Worm (Caenorhabditis elegans): Measurements from ENCODE around the gene mig-22.

DNA sequence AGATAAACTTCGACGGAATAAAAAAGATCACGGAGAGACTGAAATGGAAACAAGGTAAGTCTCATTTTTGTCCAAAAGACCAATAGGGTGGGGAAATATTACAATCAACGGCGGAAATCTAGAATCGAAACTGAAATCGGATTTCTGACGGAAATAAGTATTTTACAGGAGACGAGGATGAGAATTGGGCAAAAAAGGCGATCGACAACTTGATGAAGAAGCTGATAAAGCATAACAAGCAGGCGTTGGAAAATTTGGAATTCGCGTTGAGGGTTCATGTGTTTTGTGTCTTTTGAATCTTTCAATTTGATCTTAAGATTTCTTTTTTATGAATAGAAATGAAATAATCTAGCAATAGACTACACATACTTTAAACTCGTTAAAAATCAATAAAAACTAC lies 16.5 kb downstream of the mig-22 start, which contains the start of gene ugtp-1:
- TF ChIP-seq dao-5 (tag; optimal IDR thresholded peaks at IDR 0.05) = no peak
- no peak for TF ChIP-seq W03F9.2 (tag; optimal IDR thresholded peaks at IDR 0.05)
